Worm (Caenorhabditis elegans): ENCODE measurements around the gene elli-1.

- TF ChIP-seq hlh-26 (GFP tag; conservative IDR thresholded peaks at IDR 0.05) (no peak), T26A5.8 (tag; optimal IDR thresholded peaks at IDR 0.05) (no peak), pha-4 (tag; optimal IDR thresholded peaks at IDR 0.05) (no peak), snpc-4 (GFP tag; optimal IDR thresholded peaks at IDR 0.05) (no peak), snpc-4 (tag; optimal IDR thresholded peaks at IDR 0.05) (no peak), dpl-1 (GFP tag; optimal IDR thresholded peaks at IDR 0.05) (no peak), pbrm-1 (GFP tag; IDR thresholded peaks at IDR 0.05) (no peak), rpc-1 (optimal IDR thresholded peaks at IDR 0.05) (no peak), rpc-1 (tag; optimal IDR thresholded peaks at IDR 0.05) (no peak), Y53G8AR.9 (GFP tag; conservative IDR thresholded peaks at IDR 0.05) (no peak)
Observed at ce11 chrIV:8796246-8796645, 41.6 kb upstream of the elli-1 start.

Measured in whole organism, young adult.